Fruit fly (Drosophila melanogaster): ENCODE measurements around the gene CG33169.

DNA sequence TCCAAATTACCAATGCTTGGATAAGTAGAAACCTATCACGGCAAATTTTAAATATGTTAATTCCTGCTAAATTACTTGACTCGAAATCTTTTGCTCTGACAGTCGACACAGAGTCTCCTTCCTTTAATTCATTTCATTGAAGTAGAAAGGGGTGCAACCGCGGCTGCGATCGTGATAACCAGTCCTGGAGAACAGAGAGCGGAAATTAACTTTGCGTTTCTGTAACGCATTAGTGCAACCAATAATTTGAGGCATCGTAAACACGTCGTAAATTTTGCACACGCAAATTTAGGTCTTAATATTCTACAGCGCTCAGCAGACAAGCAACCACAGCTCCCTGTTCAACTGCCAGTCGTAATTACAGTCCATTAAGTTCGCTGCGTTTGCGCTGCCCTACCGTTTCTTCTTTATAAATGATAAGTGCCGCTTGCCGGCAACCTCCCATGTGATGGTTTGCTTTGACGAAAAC is 7.6 kb upstream of the CG33169 start, which contains the start of gene CG32459:
- TF ChIP-seq CTCF (optimal IDR thresholded peaks at IDR 0.05) = no peak
- no peak for TF ChIP-seq CG8478 (optimal IDR thresholded peaks at IDR 0.05)

Data from S2 (cell line).